Fruit fly (Drosophila melanogaster): ENCODE results near the gene porin.

DNA sequence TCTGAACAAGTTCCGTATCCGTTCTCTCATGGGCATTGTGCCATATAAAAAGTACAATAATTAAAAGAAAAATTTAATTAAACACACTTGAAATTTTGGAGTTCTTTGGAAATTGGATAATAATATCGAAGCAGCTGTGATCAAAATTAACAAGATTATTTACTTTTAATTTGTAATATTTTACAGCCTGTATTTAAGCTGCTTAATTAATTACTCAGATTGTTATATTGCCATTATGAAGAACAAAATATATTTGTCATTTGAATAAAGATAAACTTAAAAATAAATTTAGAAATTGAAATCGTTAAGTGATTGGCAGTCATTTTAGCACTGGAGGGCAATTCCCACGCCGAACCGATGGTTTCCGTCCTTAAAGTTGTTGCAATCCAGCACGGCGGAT, 5.1 kb downstream of the porin start, which contains the start of the genes CG17139 and CG17140:
- TF ChIP-seq psq (optimal IDR thresholded peaks at IDR 0.05) (no peak), CG8478 (optimal IDR thresholded peaks at IDR 0.05) (no peak)
